Fruit fly (Drosophila melanogaster): ENCODE results near the gene CG15445.

DNA sequence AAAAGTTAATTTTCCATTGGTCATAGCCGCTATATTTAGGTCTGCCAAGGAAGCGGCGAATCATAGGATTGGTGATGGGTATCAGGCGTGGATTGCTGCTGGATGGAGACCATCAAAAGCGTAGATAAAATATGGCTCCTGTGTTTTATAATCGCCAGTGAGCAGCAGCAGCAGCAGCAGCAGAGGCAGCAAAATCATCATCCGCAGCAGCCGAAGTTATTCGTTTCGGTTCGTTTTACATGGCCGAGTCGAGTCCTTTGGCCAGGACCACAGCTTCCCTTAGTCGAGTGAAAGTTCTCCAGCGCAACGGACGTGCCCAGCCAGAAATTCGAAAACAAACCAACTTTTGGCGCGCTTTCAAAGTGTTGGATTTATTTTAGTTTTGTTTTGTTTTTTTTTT, 23.4 kb upstream of the CG15445 start, which contains the start of gene stg1:
- TF ChIP-seq CG5204 (GFP tag; optimal IDR thresholded peaks at IDR 0.05), result no peak
- TF ChIP-seq CG14711 (tag; optimal IDR thresholded peaks at IDR 0.05), result no peak
